Worm (Caenorhabditis elegans) whole organism, early embryonic: ENCODE results near the gene ZK809.1.

ENCODE experiments used
- B0310.2 ChIP-seq: sonication (generic microtip); optimal IDR thresholded peaks from 2 replicates; lab custom pipeline; 2016; ENCODE audit warnings: mild to moderate bottlenecking, missing genetic modification characterization, missing compliant biosample characterization
- ama-1 ChIP-seq: fragments of 150-350 bp; optimal IDR thresholded peaks from 2 replicates; lab custom pipeline; 2014
- ceh-36 ChIP-seq: sonication (generic microtip); optimal IDR thresholded peaks from 2 replicates; lab custom pipeline; 2016; ENCODE audit warnings: missing genetic modification characterization, inconsistent platforms, missing compliant biosample characterization
- flt-1 ChIP-seq: fragments of 200-800 bp; sonication (Bioruptor generic); IDR thresholded peaks from 2 replicates; pipeline ENCODE4 v1.3.6; 2022; ENCODE audit warnings: missing genetic modification characterization, missing compliant biosample characterization
- sea-1 ChIP-seq: fragments of 200-800 bp; sonication (Bioruptor generic); conservative IDR thresholded peaks from 2 replicates; pipeline ENCODE4 v1.3.6; 2022; ENCODE audit warnings: missing genetic modification characterization, missing compliant biosample characterization
- tbx-11 ChIP-seq: fragments of 200-800 bp; sonication (Bioruptor generic); IDR thresholded peaks from 2 replicates; pipeline ENCODE4 v1.3.6; 2022; ENCODE audit warnings: missing genetic modification characterization, missing compliant biosample characterization
- tbx-37 ChIP-seq: fragments of 200-800 bp; sonication (Bioruptor generic); conservative IDR thresholded peaks from 2 replicates; pipeline ENCODE4 v1.3.6; 2022; ENCODE audit warnings: missing genetic modification reagents, missing genetic modification characterization, missing compliant biosample characterization
- tra-4 ChIP-seq: sonication (generic microtip); optimal IDR thresholded peaks from 2 replicates; lab custom pipeline; 2017; ENCODE audit warnings: missing genetic modification characterization, missing compliant biosample characterization

DNA sequence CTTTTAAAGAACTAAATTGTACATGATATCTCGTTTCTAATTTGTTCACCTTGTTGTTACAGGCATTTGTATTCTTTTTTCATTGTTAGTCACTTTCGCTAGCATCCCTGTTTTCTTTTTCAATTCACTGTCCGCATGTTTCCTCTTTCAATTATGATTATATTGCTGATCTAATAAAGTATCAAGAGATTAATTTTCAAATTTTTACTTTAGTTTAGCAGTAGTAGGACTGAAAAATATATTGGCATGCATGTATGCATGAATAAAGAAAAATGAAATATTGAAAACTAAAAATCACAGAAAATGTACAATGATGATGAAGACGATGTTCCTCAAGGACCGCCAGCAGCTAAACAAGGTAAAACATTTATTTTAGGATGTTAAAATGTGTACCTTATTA is 3.9 kb upstream of the ZK809.1 start, which contains the start of gene rbm-17:
- TF ChIP-seq sea-1 (GFP tag; lab: Robert Waterston, UW) (no peak), tra-4 (tag; lab: Kevin White, UChicago) (no peak), B0310.2 (tag; lab: Kevin White, UChicago) (no peak), flt-1 (GFP tag; lab: Robert Waterston, UW) (no peak), tbx-11 (GFP tag; lab: Robert Waterston, UW) (no peak), ama-1 (lab: Kevin White, UChicago) (no peak), tbx-37 (GFP tag; lab: Robert Waterston, UW) (no peak), ceh-36 (no peak)
